Worm (Caenorhabditis elegans) whole organism, midembryonic: ENCODE data around the gene irld-39.

Source experiments
- T22C8.4 ChIP-seq: fragments of 200-800 bp; sonication (Bioruptor generic); IDR thresholded peaks from 2 replicates; pipeline ENCODE4 v1.3.6; 2022; ENCODE audit warnings: missing genetic modification characterization, missing compliant biosample characterization
- cog-1 ChIP-seq: sonication (generic microtip); optimal IDR thresholded peaks from 2 replicates; lab custom pipeline; 2016; ENCODE audit warnings: missing genetic modification characterization, missing compliant biosample characterization
- flt-1 ChIP-seq: fragments of 200-800 bp; sonication (Bioruptor generic); IDR thresholded peaks from 2 replicates; pipeline ENCODE4 v1.3.6; 2022; ENCODE audit warnings: missing genetic modification characterization, missing compliant biosample characterization
- klf-2 ChIP-seq: fragments of 200-800 bp; sonication (Bioruptor generic); conservative IDR thresholded peaks from 2 replicates; pipeline ENCODE4 v1.3.6; 2022; ENCODE audit warnings: missing genetic modification reagents, missing genetic modification characterization, missing compliant biosample characterization
- med-1 ChIP-seq: sonication (generic microtip); optimal IDR thresholded peaks from 2 replicates; lab custom pipeline; 2017; ENCODE audit warnings: missing genetic modification characterization, mild to moderate bottlenecking, missing compliant biosample characterization, antibody characterized with exemption, missing genetic modification reagents; ENCODE audit not compliant: insufficient read depth
- ref-1 ChIP-seq: fragments of 200-800 bp; sonication (Bioruptor generic); conservative IDR thresholded peaks from 2 replicates; pipeline ENCODE4 v1.3.6; 2022; ENCODE audit warnings: missing genetic modification reagents, missing genetic modification characterization, missing compliant biosample characterization
- tab-1 ChIP-seq: fragments of 200-800 bp; sonication (Bioruptor generic); IDR thresholded peaks from 2 replicates; pipeline ENCODE4 v1.3.6; 2022; ENCODE audit warnings: missing genetic modification characterization, missing compliant biosample characterization
- ztf-23 ChIP-seq: fragments of 200-800 bp; sonication (Bioruptor generic); IDR thresholded peaks from 2 replicates; pipeline ENCODE4 v1.3.6; 2022; ENCODE audit warnings: missing genetic modification reagents, missing genetic modification characterization, missing compliant biosample characterization
- ztf-29 ChIP-seq: fragments of 200-800 bp; sonication (Bioruptor generic); IDR thresholded peaks from 2 replicates; pipeline ENCODE4 v1.3.6; 2022; ENCODE audit warnings: missing genetic modification reagents, missing genetic modification characterization, missing compliant biosample characterization

irld-39 gene

ce11 chrIV:16210913-16211312 is 22.0 kb upstream of the irld-39 start, which contains the start of gene H25K10.2:
H25K10.2 (minus strand) TSS chrIV:16211013.
- no peak for TF ChIP-seq tab-1 (GFP tag; lab: Robert Waterston, UW)
- TF ChIP-seq klf-2 (GFP tag; lab: Robert Waterston, UW) = no peak
- TF ChIP-seq flt-1 (GFP tag; lab: Robert Waterston, UW) = no peak
- TF ChIP-seq ref-1 (GFP tag; lab: Robert Waterston, UW) = no peak
- no peak for TF ChIP-seq cog-1 (tag; lab: Kevin White, UChicago)
- TF ChIP-seq med-1 (GFP tag; lab: Kevin White, UChicago) = no peak
- TF ChIP-seq ztf-29 = no peak
- no peak for TF ChIP-seq ztf-23 (GFP tag; lab: Robert Waterston, UW)
- TF ChIP-seq T22C8.4 = no peak

DNA sequence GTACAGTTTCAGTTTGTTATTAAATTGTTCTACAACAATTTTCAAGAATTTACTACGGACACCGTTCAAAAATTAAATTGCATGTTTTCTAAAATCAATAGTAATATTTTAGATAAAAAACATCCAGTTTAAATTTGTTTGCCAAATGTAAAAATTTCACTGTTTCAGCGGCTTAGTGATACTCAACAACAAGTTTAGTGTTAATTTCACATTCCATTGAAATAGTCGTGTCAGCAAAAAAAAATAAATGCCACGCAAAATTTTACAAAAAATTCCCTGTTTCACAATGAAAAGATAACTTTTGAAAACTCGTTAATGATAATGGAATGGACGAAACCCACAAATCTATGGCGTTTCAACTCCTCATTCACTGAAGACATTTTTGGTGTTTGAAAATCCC is 16.8 kb upstream of the irld-39 start:
- TF ChIP-seq flt-1 (GFP tag; lab: Robert Waterston, UW) (no peak), ztf-23 (GFP tag; lab: Robert Waterston, UW) (no peak), tab-1 (GFP tag; lab: Robert Waterston, UW) (no peak), ref-1 (GFP tag; lab: Robert Waterston, UW) (no peak), T22C8.4 (no peak)

ce11 chrIV:16220688-16221087 is 12.3 kb upstream of the irld-39 start:
- TF ChIP-seq ztf-29 (no peak), ref-1 (GFP tag; lab: Robert Waterston, UW) (no peak), med-1 (GFP tag; lab: Kevin White, UChicago) (no peak), T22C8.4 (no peak), cog-1 (tag; lab: Kevin White, UChicago) (no peak), flt-1 (GFP tag; lab: Robert Waterston, UW) (no peak), ztf-23 (GFP tag; lab: Robert Waterston, UW) (no peak)

ce11 chrIV:16221559-16221958 is 11.4 kb upstream of the irld-39 start, which contains the start of gene srv-11:
srv-11 (minus strand) TSS chrIV:16221659.
- TF ChIP-seq ref-1 (GFP tag; lab: Robert Waterston, UW) = no peak
- no peak for TF ChIP-seq T22C8.4
- TF ChIP-seq flt-1 (GFP tag; lab: Robert Waterston, UW) = no peak
- TF ChIP-seq med-1 (GFP tag; lab: Kevin White, UChicago) = no peak
- no peak for TF ChIP-seq klf-2 (GFP tag; lab: Robert Waterston, UW)
- TF ChIP-seq cog-1 (tag; lab: Kevin White, UChicago) = no peak
- TF ChIP-seq ztf-23 (GFP tag; lab: Robert Waterston, UW) = no peak
- TF ChIP-seq ztf-29 = no peak
- no peak for TF ChIP-seq tab-1 (GFP tag; lab: Robert Waterston, UW)

- TF ChIP-seq klf-2 (GFP tag; lab: Robert Waterston, UW) (no peak), ztf-29 (no peak), T22C8.4 (no peak), tab-1 (GFP tag; lab: Robert Waterston, UW) (no peak), ztf-23 (GFP tag; lab: Robert Waterston, UW) (no peak), med-1 (GFP tag; lab: Kevin White, UChicago) (no peak), ref-1 (GFP tag; lab: Robert Waterston, UW) (no peak), flt-1 (GFP tag; lab: Robert Waterston, UW) (no peak), cog-1 (tag; lab: Kevin White, UChicago) (no peak)
These were observed 7.2 kb upstream of the irld-39 start, which contains the start of gene H25K10.4 for ce11 chrIV:16225747-16226146. H25K10.4 (plus strand) TSS chrIV:16226047.

DNA sequence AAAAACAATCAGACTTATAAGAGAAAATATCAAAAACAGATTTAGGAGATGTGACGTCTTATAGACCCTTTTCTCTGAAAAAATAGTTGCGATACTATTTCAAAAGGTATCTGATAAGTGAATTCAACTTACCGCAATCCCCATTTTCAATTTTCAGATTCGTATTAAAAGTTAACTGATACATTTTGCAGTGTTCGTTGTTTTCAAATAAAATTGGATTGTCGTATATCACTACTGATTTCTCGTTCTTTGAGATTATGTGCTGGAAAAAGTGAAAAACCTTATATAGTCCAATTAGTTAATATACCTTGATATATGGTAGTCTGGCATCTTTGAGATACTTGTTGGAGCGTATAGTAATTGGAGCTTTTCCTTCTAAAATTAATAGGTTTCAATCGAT is 2.5 kb upstream of the irld-39 start:
- no peak for TF ChIP-seq ztf-23 (GFP tag; lab: Robert Waterston, UW)
- no peak for TF ChIP-seq ref-1 (GFP tag; lab: Robert Waterston, UW)
- no peak for TF ChIP-seq tab-1 (GFP tag; lab: Robert Waterston, UW)
- TF ChIP-seq klf-2 (GFP tag; lab: Robert Waterston, UW) = no peak
- TF ChIP-seq ztf-29 = no peak
- no peak for TF ChIP-seq cog-1 (tag; lab: Kevin White, UChicago)
- no peak for TF ChIP-seq flt-1 (GFP tag; lab: Robert Waterston, UW)
- TF ChIP-seq T22C8.4 = no peak

DNA sequence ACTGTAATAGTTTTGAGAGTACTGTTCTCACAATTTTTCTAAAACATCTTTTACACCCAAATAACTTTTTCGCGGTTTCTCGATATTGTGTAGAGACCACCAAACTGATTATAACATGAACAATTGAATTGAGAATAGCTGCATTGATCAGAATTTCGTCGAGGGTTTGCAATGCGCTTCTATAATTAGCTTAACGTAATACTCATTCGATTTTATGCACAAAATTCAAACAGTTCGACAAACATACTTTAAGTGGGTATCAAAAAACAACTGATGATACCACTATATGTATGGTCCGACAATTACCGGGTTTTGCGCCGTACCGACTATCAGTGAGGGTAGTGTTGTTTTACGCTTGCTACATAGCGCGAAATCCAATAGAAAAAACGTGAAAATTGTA is 3.9 kb downstream of the irld-39 start:
- TF ChIP-seq cog-1 (tag; lab: Kevin White, UChicago) (no peak), T22C8.4 (no peak), ztf-23 (GFP tag; lab: Robert Waterston, UW) (no peak), ztf-29 (no peak), klf-2 (GFP tag; lab: Robert Waterston, UW) (no peak), med-1 (GFP tag; lab: Kevin White, UChicago) (no peak), ref-1 (GFP tag; lab: Robert Waterston, UW) (no peak), flt-1 (GFP tag; lab: Robert Waterston, UW) (no peak), tab-1 (GFP tag; lab: Robert Waterston, UW) (no peak)

- TF ChIP-seq T22C8.4 = no peak
- TF ChIP-seq ref-1 (GFP tag; lab: Robert Waterston, UW) = no peak
- no peak for TF ChIP-seq cog-1 (tag; lab: Kevin White, UChicago)
- no peak for TF ChIP-seq klf-2 (GFP tag; lab: Robert Waterston, UW)
- TF ChIP-seq flt-1 (GFP tag; lab: Robert Waterston, UW) = no peak
These were observed 5.6 kb downstream of the irld-39 start, which contains the start of gene srw-61 for ce11 chrIV:16238555-16238954. srw-61 (minus strand) TSS chrIV:16238655.

DNA sequence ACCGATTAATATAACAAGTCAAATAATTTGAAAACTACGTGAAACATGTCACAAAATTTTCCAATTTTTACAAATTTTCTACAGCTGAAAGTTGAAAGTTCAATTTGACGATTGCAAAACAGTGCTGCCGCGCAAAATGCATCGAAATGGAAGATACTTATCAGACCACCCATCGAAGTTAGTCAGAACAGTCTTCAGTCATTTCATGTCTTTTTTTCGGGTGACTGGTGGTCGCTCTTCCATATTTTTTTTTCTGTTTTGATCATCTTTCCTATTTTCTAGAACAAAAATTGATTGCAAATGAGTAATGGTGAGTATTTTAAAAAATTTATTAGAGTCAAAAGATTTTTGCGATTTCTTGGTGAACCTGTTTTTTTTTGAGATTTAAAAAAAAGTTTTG is 14.2 kb downstream of the irld-39 start, which contains the start of gene F38C2.1:
Gene F38C2.1, plus strand, starts transcription at position 301 of the 400 bp plus-strand sequence.
- TF ChIP-seq med-1 (GFP tag; lab: Kevin White, UChicago) = no peak
- no peak for TF ChIP-seq tab-1 (GFP tag; lab: Robert Waterston, UW)
- TF ChIP-seq T22C8.4 = no peak
- no peak for TF ChIP-seq ztf-23 (GFP tag; lab: Robert Waterston, UW)
- no peak for TF ChIP-seq cog-1 (tag; lab: Kevin White, UChicago)
- no peak for TF ChIP-seq flt-1 (GFP tag; lab: Robert Waterston, UW)
- no peak for TF ChIP-seq klf-2 (GFP tag; lab: Robert Waterston, UW)
- TF ChIP-seq ztf-29 = no peak
- no peak for TF ChIP-seq ref-1 (GFP tag; lab: Robert Waterston, UW)
